Worm (Caenorhabditis elegans): ENCODE data around the gene set-24.

The set-24 gene

ce11 chrII:12150227-12150626, 19.5 kb upstream of the set-24 start:
- TF ChIP-seq ceh-36 (tag; optimal IDR thresholded peaks at IDR 0.05) (no peak), ama-1 (optimal IDR thresholded peaks at IDR 0.05) (no peak), tbx-11 (GFP tag; IDR thresholded peaks at IDR 0.05) (no peak), tbx-37 (GFP tag; conservative IDR thresholded peaks at IDR 0.05) (no peak), F13C5.2 (tag; optimal IDR thresholded peaks at IDR 0.05) (no peak), B0310.2 (tag; optimal IDR thresholded peaks at IDR 0.05) (no peak), hnd-1 (tag; optimal IDR thresholded peaks at IDR 0.05) (no peak), ceh-13 (GFP tag; optimal IDR thresholded peaks at IDR 0.05) (no peak), flt-1 (GFP tag; IDR thresholded peaks at IDR 0.05) (no peak), aly-1 (tag; optimal IDR thresholded peaks at IDR 0.05) (no peak), tra-4 (tag; optimal IDR thresholded peaks at IDR 0.05) (no peak), pes-1 (GFP tag; IDR thresholded peaks at IDR 0.05) (no peak), ets-7 (tag; optimal IDR thresholded peaks at IDR 0.05) (no peak), sea-1 (GFP tag; conservative IDR thresholded peaks at IDR 0.05) (no peak), hmg-4 (GFP tag; optimal IDR thresholded peaks at IDR 0.05) (no peak), scrt-1 (GFP tag; IDR thresholded peaks at IDR 0.05) (no peak), hmbx-1 (tag; optimal IDR thresholded peaks at IDR 0.05) (no peak)

- TF ChIP-seq scrt-1 (GFP tag; IDR thresholded peaks at IDR 0.05) (no peak), pes-1 (GFP tag; IDR thresholded peaks at IDR 0.05) (no peak)
Measured at ce11 chrII:12147331-12147730, 16.6 kb upstream of the set-24 start, which contains the start of gene Y57A10A.2. Gene Y57A10A.2 (plus strand): TSS chrII:12147631.

ce11 chrII:12143558-12143957, 12.8 kb upstream of the set-24 start:
- TF ChIP-seq ceh-13 (GFP tag; optimal IDR thresholded peaks at IDR 0.05), result no peak
- TF ChIP-seq hmbx-1 (tag; optimal IDR thresholded peaks at IDR 0.05), result no peak
- no peak for TF ChIP-seq hnd-1 (tag; optimal IDR thresholded peaks at IDR 0.05)
- no peak for TF ChIP-seq F13C5.2 (tag; optimal IDR thresholded peaks at IDR 0.05)
- TF ChIP-seq scrt-1 (GFP tag; IDR thresholded peaks at IDR 0.05), result no peak
- TF ChIP-seq hmg-4 (GFP tag; optimal IDR thresholded peaks at IDR 0.05), result no peak
- TF ChIP-seq aly-1 (tag; optimal IDR thresholded peaks at IDR 0.05), result no peak
- TF ChIP-seq flt-1 (GFP tag; IDR thresholded peaks at IDR 0.05), result no peak
- TF ChIP-seq tra-4 (tag; optimal IDR thresholded peaks at IDR 0.05), result no peak
- TF ChIP-seq tbx-37 (GFP tag; conservative IDR thresholded peaks at IDR 0.05), result no peak
- no peak for TF ChIP-seq ceh-36 (tag; optimal IDR thresholded peaks at IDR 0.05)
- no peak for TF ChIP-seq B0310.2 (tag; optimal IDR thresholded peaks at IDR 0.05)
- no peak for TF ChIP-seq ets-7 (tag; optimal IDR thresholded peaks at IDR 0.05)
- TF ChIP-seq pes-1 (GFP tag; IDR thresholded peaks at IDR 0.05), result no peak
- no peak for TF ChIP-seq tbx-11 (GFP tag; IDR thresholded peaks at IDR 0.05)
- no peak for TF ChIP-seq ama-1 (optimal IDR thresholded peaks at IDR 0.05)

ce11 chrII:12137983-12138382, 7.2 kb upstream of the set-24 start:
- TF ChIP-seq hnd-1 (tag; optimal IDR thresholded peaks at IDR 0.05) (no peak), tbx-37 (GFP tag; conservative IDR thresholded peaks at IDR 0.05) (no peak), F13C5.2 (tag; optimal IDR thresholded peaks at IDR 0.05) (no peak), B0310.2 (tag; optimal IDR thresholded peaks at IDR 0.05) (no peak), hmbx-1 (tag; optimal IDR thresholded peaks at IDR 0.05) (no peak), sea-1 (GFP tag; conservative IDR thresholded peaks at IDR 0.05) (no peak), flt-1 (GFP tag; IDR thresholded peaks at IDR 0.05) (no peak), tra-4 (tag; optimal IDR thresholded peaks at IDR 0.05) (no peak)

ce11 chrII:12130393-12130792, 375 bp downstream of the set-24 start:
- TF ChIP-seq tra-4 (tag; optimal IDR thresholded peaks at IDR 0.05) (no peak), scrt-1 (GFP tag; IDR thresholded peaks at IDR 0.05) (no peak), F13C5.2 (tag; optimal IDR thresholded peaks at IDR 0.05) (no peak), B0310.2 (tag; optimal IDR thresholded peaks at IDR 0.05) (no peak)

- TF ChIP-seq tbx-11 (GFP tag; IDR thresholded peaks at IDR 0.05) (peak; percentile 50; the same call in 1 of the 2 replicates), pes-1 (GFP tag; IDR thresholded peaks at IDR 0.05) (peak; percentile 83), flt-1 (GFP tag; IDR thresholded peaks at IDR 0.05) (peak; percentile 69), scrt-1 (GFP tag; IDR thresholded peaks at IDR 0.05) (peak; percentile 72), sea-1 (GFP tag; conservative IDR thresholded peaks at IDR 0.05) (peak; percentile 56; the same call in 1 of the 2 replicates)
Measured at ce11 chrII:12122694-12123093, 8.1 kb downstream of the set-24 start.

- TF ChIP-seq scrt-1 (GFP tag; IDR thresholded peaks at IDR 0.05) (no peak), hmg-4 (GFP tag; optimal IDR thresholded peaks at IDR 0.05) (peak; percentile 24)
Measured at ce11 chrII:12110997-12111396, 19.8 kb downstream of the set-24 start.

- TF ChIP-seq ceh-36 (tag; optimal IDR thresholded peaks at IDR 0.05) (no peak), tra-4 (tag; optimal IDR thresholded peaks at IDR 0.05) (no peak), ama-1 (optimal IDR thresholded peaks at IDR 0.05) (no peak), hmbx-1 (tag; optimal IDR thresholded peaks at IDR 0.05) (no peak), B0310.2 (tag; optimal IDR thresholded peaks at IDR 0.05) (no peak), pes-1 (GFP tag; IDR thresholded peaks at IDR 0.05) (no peak), ceh-13 (GFP tag; optimal IDR thresholded peaks at IDR 0.05) (no peak), tbx-37 (GFP tag; conservative IDR thresholded peaks at IDR 0.05) (no peak), ets-7 (tag; optimal IDR thresholded peaks at IDR 0.05) (no peak), tbx-11 (GFP tag; IDR thresholded peaks at IDR 0.05) (no peak)
Measured at ce11 chrII:12108843-12109242, 21.9 kb downstream of the set-24 start.

ce11 chrII:12107840-12108239, 22.9 kb downstream of the set-24 start, which contains the start of gene Y17G7B.18:
Gene Y17G7B.18 (minus strand): TSS chrII:12107857.
- TF ChIP-seq tbx-37 (GFP tag; conservative IDR thresholded peaks at IDR 0.05) (no peak), F13C5.2 (tag; optimal IDR thresholded peaks at IDR 0.05) (peak; percentile 64)
